Worm (Caenorhabditis elegans): ENCODE results near the gene col-38.

The col-38 gene

ce11 chrII:8531181-8531759, 37.6 kb downstream of the col-38 start, which contains the start of gene gldi-7:
gldi-7 (minus strand) TSS chrII:8531222.
- TF ChIP-seq W03F9.2 (tag; optimal IDR thresholded peaks at IDR 0.05) (no peak), him-1 (tag; optimal IDR thresholded peaks at IDR 0.05) (no peak), dao-5 (tag; optimal IDR thresholded peaks at IDR 0.05) (no peak)

- no peak for TF ChIP-seq him-1 (tag; optimal IDR thresholded peaks at IDR 0.05)
- no peak for TF ChIP-seq W03F9.2 (tag; optimal IDR thresholded peaks at IDR 0.05)
- no peak for TF ChIP-seq dao-5 (tag; optimal IDR thresholded peaks at IDR 0.05)
Observed at ce11 chrII:8529176-8529698, 39.7 kb downstream of the col-38 start.

ce11 chrII:8525133-8525736, 43.7 kb downstream of the col-38 start, which contains the start of the genes prp-9 and mrps-18B:
prp-9 (minus strand) TSS chrII:8525396.
mrps-18B (plus strand) TSS chrII:8525681.
- peak; percentile 82 for TF ChIP-seq W03F9.2 (tag; optimal IDR thresholded peaks at IDR 0.05)
- TF ChIP-seq dao-5 (tag; optimal IDR thresholded peaks at IDR 0.05): no peak

ce11 chrII:8520625-8521024, 48.3 kb downstream of the col-38 start, which contains the start of gene cht-2:
cht-2 (plus strand) TSS chrII:8520925.
- no peak for TF ChIP-seq him-1 (tag; optimal IDR thresholded peaks at IDR 0.05)
- no peak for TF ChIP-seq W03F9.2 (tag; optimal IDR thresholded peaks at IDR 0.05)
- TF ChIP-seq dao-5 (tag; optimal IDR thresholded peaks at IDR 0.05): no peak

- TF ChIP-seq him-1 (tag; optimal IDR thresholded peaks at IDR 0.05) (no peak), dao-5 (tag; optimal IDR thresholded peaks at IDR 0.05) (no peak), W03F9.2 (tag; optimal IDR thresholded peaks at IDR 0.05) (no peak)
Observed at ce11 chrII:8518210-8518609, 50.7 kb downstream of the col-38 start, which contains the start of gene T13H5.8. T13H5.8 (plus strand) TSS chrII:8518510.
